Fruit fly (Drosophila melanogaster) whole organism, prepupa: ENCODE measurements around the gene CG3592.
A peak's percentile ranks its signal among the peaks of the same experiment; 100 is the strongest.

Source experiments
- CG11762 ChIP-seq: fragments of 200-800 bp; sonication (Bioruptor generic); optimal IDR thresholded peaks from 3 replicates; lab custom pipeline; 2016; ENCODE audit warnings: missing biosample characterization, missing genetic modification characterization; ENCODE audit not compliant: insufficient read depth
- CG3032 ChIP-seq: fragments of 200-800 bp; optimal IDR thresholded peaks from 2 replicates; lab custom pipeline; 2019; ENCODE audit warnings: missing biosample characterization, mild to moderate bottlenecking, missing genetic modification characterization, moderate library complexity
- Ets96B ChIP-seq: fragments of 200-800 bp; optimal IDR thresholded peaks from 2 replicates; lab custom pipeline; 2019; ENCODE audit warnings: missing biosample characterization, mild to moderate bottlenecking, missing genetic modification characterization, moderate library complexity
- Sox102F ChIP-seq: fragments of 200-800 bp; sonication (Bioruptor generic); optimal IDR thresholded peaks from 2 replicates; lab custom pipeline; 2016; ENCODE audit warnings: missing biosample characterization, mild to moderate bottlenecking, missing genetic modification characterization

DNA sequence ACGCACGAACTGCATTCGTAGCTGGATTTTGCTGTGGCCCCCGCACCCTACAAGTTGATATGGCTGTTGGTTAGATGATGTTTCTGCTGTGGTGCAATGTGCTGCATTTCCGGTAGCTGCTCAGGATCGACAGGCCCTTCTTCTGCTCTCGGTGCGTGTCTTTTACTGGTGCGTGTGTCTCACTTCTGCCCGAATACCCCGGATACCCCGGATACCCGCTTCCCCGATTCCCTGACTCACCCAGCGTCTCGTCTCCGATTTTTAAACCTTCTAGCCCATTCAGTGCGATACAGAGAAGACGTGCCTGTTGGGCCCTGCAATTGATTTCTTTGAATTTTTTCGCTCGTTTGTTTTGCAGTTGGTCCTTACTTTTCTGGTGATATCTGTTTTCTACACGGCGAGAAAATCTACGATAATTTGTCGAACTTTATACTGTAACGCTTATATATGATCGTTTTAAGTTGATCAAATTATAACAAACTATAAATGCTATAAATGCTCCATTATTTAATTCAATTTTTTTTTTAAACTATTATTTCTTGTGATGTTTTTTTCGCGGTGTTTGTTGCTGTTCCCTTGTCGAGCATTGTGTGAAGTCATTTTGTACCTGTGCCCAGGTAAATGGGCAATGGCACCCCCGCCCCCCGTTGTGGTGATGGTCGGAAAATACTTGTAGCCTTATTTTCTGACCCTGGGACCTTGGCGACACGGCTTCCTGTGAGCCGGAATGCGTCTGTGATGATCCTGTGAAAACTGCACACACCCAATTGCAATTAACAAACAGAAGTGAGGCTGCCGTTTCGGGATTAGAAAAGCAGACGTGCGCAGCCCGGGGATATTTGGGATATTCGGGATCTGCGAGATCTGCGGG, 50.2 kb downstream of the CG3592 start:
- TF ChIP-seq Sox102F (GFP tag; lab: Kevin White, UChicago) (peak; percentile 82), CG11762 (GFP tag; lab: Kevin White, UChicago) (peak; percentile 52), CG3032 (peak; percentile 87), Ets96B (tag; lab: Kevin White, UChicago) (peak; percentile 90)
